Fruit fly (Drosophila melanogaster) whole organism, prepupa: ENCODE measurements around the gene UQCR-6.4L.
"Not testable (repeated sequence)": the region's sequence is repeated elsewhere in the genome, so short reads cannot be mapped to it uniquely, and the experiment has no call there.

Source experiments
- CG11762 ChIP-seq: fragments of 200-800 bp; sonication (Bioruptor generic); optimal IDR thresholded peaks from 3 replicates; lab custom pipeline; 2016; ENCODE audit warnings: missing biosample characterization, missing genetic modification characterization; ENCODE audit not compliant: insufficient read depth
- CG11902 ChIP-seq: fragments of 200-800 bp; sonication (Bioruptor generic); optimal IDR thresholded peaks from 3 replicates; lab custom pipeline; 2016; ENCODE audit warnings: missing biosample characterization, missing genetic modification characterization
- CG1621 ChIP-seq: fragments of 200-800 bp; sonication (Bioruptor generic); optimal IDR thresholded peaks from 3 replicates; lab custom pipeline; 2018; ENCODE audit warnings: missing biosample characterization, mild to moderate bottlenecking, missing genetic modification characterization
- CG3032 ChIP-seq: fragments of 200-800 bp; optimal IDR thresholded peaks from 2 replicates; lab custom pipeline; 2019; ENCODE audit warnings: missing biosample characterization, mild to moderate bottlenecking, missing genetic modification characterization, moderate library complexity
- CG32006 ChIP-seq: fragments of 200-800 bp; sonication (Bioruptor generic); optimal IDR thresholded peaks from 3 replicates; lab custom pipeline; 2017; ENCODE audit warnings: missing biosample characterization, mild to moderate bottlenecking, missing genetic modification characterization
- CG34406 ChIP-seq: fragments of 200-800 bp; sonication (Bioruptor generic); optimal IDR thresholded peaks from 3 replicates; lab custom pipeline; 2016; ENCODE audit warnings: missing biosample characterization, missing genetic modification characterization
- CG3919 ChIP-seq: fragments of 200-800 bp; sonication (Bioruptor generic); optimal IDR thresholded peaks from 3 replicates; lab custom pipeline; 2016; ENCODE audit warnings: missing biosample characterization, missing genetic modification characterization
- CG6276 ChIP-seq: fragments of 200-800 bp; sonication (Bioruptor generic); optimal IDR thresholded peaks from 2 replicates; lab custom pipeline; 2017; ENCODE audit warnings: missing biosample characterization, mild to moderate bottlenecking, missing genetic modification characterization
- CG6808 ChIP-seq: fragments of 200-800 bp; sonication (Bioruptor generic); optimal IDR thresholded peaks from 3 replicates; lab custom pipeline; 2017; ENCODE audit warnings: missing biosample characterization, missing genetic modification characterization, mild to moderate bottlenecking, moderate library complexity, missing genetic modification reagents
- CG7368 ChIP-seq: fragments of 200-800 bp; sonication (Bioruptor generic); optimal IDR thresholded peaks from 3 replicates; lab custom pipeline; 2016; ENCODE audit warnings: missing biosample characterization, missing genetic modification characterization
- CG8119 ChIP-seq: fragments of 200-800 bp; sonication (Bioruptor generic); IDR thresholded peaks from 3 replicates; pipeline ENCODE4 v1.3.6; 2022; ENCODE audit warnings: missing biosample characterization, missing genetic modification characterization
- CG8319 ChIP-seq: fragments of 200-800 bp; sonication (Bioruptor generic); optimal IDR thresholded peaks from 3 replicates; lab custom pipeline; 2016; ENCODE audit warnings: missing biosample characterization, missing genetic modification characterization
- CG9139 ChIP-seq: fragments of 200-800 bp; sonication (Bioruptor generic); optimal IDR thresholded peaks from 3 replicates; lab custom pipeline; 2017; ENCODE audit warnings: missing biosample characterization, mild to moderate bottlenecking, missing genetic modification characterization
- Eip78C ChIP-seq: fragments of 200-800 bp; sonication (Bioruptor generic); peaks from one replicate; lab custom pipeline; 2016; ENCODE audit warnings: missing biosample characterization, missing genetic modification characterization
- Ets21C ChIP-seq: fragments of 200-800 bp; sonication (Bioruptor generic); optimal IDR thresholded peaks from 3 replicates; lab custom pipeline; 2016; ENCODE audit warnings: missing biosample characterization, missing genetic modification characterization
- Hr39 ChIP-seq: fragments of 200-800 bp; sonication (Bioruptor generic); optimal IDR thresholded peaks from 2 replicates; lab custom pipeline; 2016; ENCODE audit warnings: missing biosample characterization, missing genetic modification characterization
- Lpt ChIP-seq: fragments of 200-800 bp; sonication (Bioruptor generic); optimal IDR thresholded peaks from 3 replicates; lab custom pipeline; 2016; ENCODE audit warnings: missing biosample characterization, missing genetic modification characterization
- Met ChIP-seq: fragments of 200-800 bp; sonication (Bioruptor generic); optimal IDR thresholded peaks from 3 replicates; lab custom pipeline; 2016; ENCODE audit warnings: missing biosample characterization, missing genetic modification characterization
- Smox ChIP-seq: fragments of 200-800 bp; sonication (Bioruptor generic); optimal IDR thresholded peaks from 3 replicates; lab custom pipeline; 2016; ENCODE audit warnings: missing biosample characterization, missing genetic modification characterization
- Sox14 ChIP-seq: fragments of 200-800 bp; sonication (Bioruptor generic); optimal IDR thresholded peaks from 3 replicates; lab custom pipeline; 2016; ENCODE audit warnings: missing biosample characterization, missing genetic modification characterization
- Sox15 ChIP-seq: fragments of 200-800 bp; sonication (Bioruptor generic); optimal IDR thresholded peaks from 3 replicates; lab custom pipeline; 2016; ENCODE audit warnings: missing biosample characterization, missing genetic modification characterization
- acj6 ChIP-seq: fragments of 200-800 bp; sonication (Bioruptor generic); optimal IDR thresholded peaks from 3 replicates; lab custom pipeline; 2016; ENCODE audit warnings: missing biosample characterization, missing genetic modification characterization
- cyc ChIP-seq: fragments of 200-800 bp; sonication (Bioruptor generic); optimal IDR thresholded peaks from 3 replicates; lab custom pipeline; 2016; ENCODE audit warnings: missing biosample characterization, missing genetic modification characterization
- dsx ChIP-seq: fragments of 200-800 bp; optimal IDR thresholded peaks from 3 replicates; lab custom pipeline; 2019; ENCODE audit warnings: missing biosample characterization, mild to moderate bottlenecking, missing genetic modification characterization, moderate library complexity; ENCODE audit not compliant: poor library complexity, severe bottlenecking
- esn ChIP-seq: fragments of 200-800 bp; sonication (Bioruptor generic); optimal IDR thresholded peaks from 2 replicates; lab custom pipeline; 2016; ENCODE audit warnings: missing biosample characterization, mild to moderate bottlenecking, missing genetic modification characterization, moderate library complexity
- fd85E ChIP-seq: fragments of 200-800 bp; sonication (Bioruptor generic); optimal IDR thresholded peaks from 3 replicates; lab custom pipeline; 2016; ENCODE audit warnings: missing biosample characterization, missing genetic modification characterization
- fkh ChIP-seq: fragments of 200-800 bp; sonication (Bioruptor generic); optimal IDR thresholded peaks from 3 replicates; lab custom pipeline; 2017; ENCODE audit warnings: missing biosample characterization, mild to moderate bottlenecking, missing genetic modification characterization, moderate library complexity
- lz ChIP-seq: fragments of 200-800 bp; sonication (Bioruptor generic); optimal IDR thresholded peaks from 3 replicates; lab custom pipeline; 2016; ENCODE audit warnings: missing biosample characterization, missing genetic modification characterization
- net ChIP-seq: fragments of 200-800 bp; sonication (Bioruptor generic); optimal IDR thresholded peaks from 3 replicates; lab custom pipeline; 2016; ENCODE audit warnings: missing biosample characterization, missing genetic modification characterization
- pdm3 ChIP-seq: fragments of 200-800 bp; sonication (Bioruptor generic); optimal IDR thresholded peaks from 3 replicates; lab custom pipeline; 2016; ENCODE audit warnings: missing biosample characterization, missing genetic modification characterization
- salr ChIP-seq, 2 experiments: fragments of 200-800 bp; sonication (Bioruptor generic); optimal IDR thresholded peaks; 3 replicates each; lab custom pipeline; 2016 to 2018; ENCODE audit warnings: missing biosample characterization in 2 of 2, missing genetic modification characterization in 2 of 2, mild to moderate bottlenecking in 1 of 2
- ss ChIP-seq, 2 experiments: fragments of 200-800 bp; sonication (Bioruptor generic); optimal IDR thresholded peaks; 2 replicates in 1 of 2; 3 replicates in 1 of 2; lab custom pipeline; 2017 to 2018; ENCODE audit warnings: mild to moderate bottlenecking in 2 of 2, missing biosample characterization in 2 of 2, missing genetic modification characterization in 2 of 2, moderate library complexity in 1 of 2
- svp ChIP-seq: fragments of 200-800 bp; sonication (Bioruptor generic); peaks from one replicate; lab custom pipeline; 2016; ENCODE audit warnings: missing biosample characterization, missing genetic modification characterization
- vri ChIP-seq: fragments of 200-800 bp; sonication (Bioruptor generic); optimal IDR thresholded peaks from 3 replicates; lab custom pipeline; 2016; ENCODE audit warnings: missing biosample characterization, mild to moderate bottlenecking, missing genetic modification characterization

The UQCR-6.4L gene

dm6 chr3L:16571739-16572063 is 5.2 kb downstream of the UQCR-6.4L start:
- no peak for TF ChIP-seq ss (GFP tag; optimal IDR thresholded peaks at IDR 0.05; lab: Kevin White, UChicago)
- TF ChIP-seq esn, result no peak

dm6 chr3L:16572208-16572607 is 5.7 kb downstream of the UQCR-6.4L start:
- TF ChIP-seq vri (GFP tag; lab: Kevin White, UChicago), result peak; percentile 37
- peak; percentile 54 for TF ChIP-seq fkh
- TF ChIP-seq CG8119 (GFP tag; lab: Robert Waterston, UW), result no peak

- not testable (repeated sequence) for TF ChIP-seq CG1621 (tag; lab: Kevin White, UChicago); Hr39 (GFP tag; lab: Kevin White, UChicago); cyc (GFP tag; lab: Kevin White, UChicago)
Observed at dm6 chr3L:16573234-16573633, 6.7 kb downstream of the UQCR-6.4L start, which contains the start of gene Mipp1. Mipp1 (minus strand) TSS chr3L:16573334.

dm6 chr3L:16574307-16574946 is 7.9 kb downstream of the UQCR-6.4L start, which contains the start of gene mbf1:
mbf1 (plus strand) TSS chr3L:16574436.
- no peak for TF ChIP-seq svp (GFP tag; lab: Kevin White, UChicago)
- no peak for TF ChIP-seq fd85E (GFP tag; lab: Kevin White, UChicago)
- TF ChIP-seq Lpt (GFP tag; lab: Kevin White, UChicago), result no peak
- no peak for TF ChIP-seq CG11902 (GFP tag; lab: Kevin White, UChicago)
- TF ChIP-seq CG7368 (GFP tag; lab: Kevin White, UChicago), result no peak
- TF ChIP-seq CG3032 (tag; lab: Kevin White, UChicago), result peak; percentile 29
- no peak for TF ChIP-seq pdm3 (GFP tag; lab: Kevin White, UChicago)
- no peak for TF ChIP-seq vri (GFP tag; lab: Kevin White, UChicago)
- no peak for TF ChIP-seq Smox (GFP tag; lab: Kevin White, UChicago)
- peak in 1 of 2 experiments; percentile 0 for TF ChIP-seq ss (GFP tag; optimal IDR thresholded peaks at IDR 0.05; lab: Kevin White, UChicago)
- no peak for TF ChIP-seq CG8319 (GFP tag; lab: Kevin White, UChicago)
- TF ChIP-seq esn, result peak; percentile 20
- TF ChIP-seq CG6808 (GFP tag; lab: Kevin White, UChicago), result no peak
- no peak for TF ChIP-seq Sox15 (GFP tag; lab: Kevin White, UChicago)
- peak; percentile 22 for TF ChIP-seq Sox14 (GFP tag; lab: Kevin White, UChicago)
- no peak for TF ChIP-seq salr (GFP tag; optimal IDR thresholded peaks at IDR 0.05; lab: Kevin White, UChicago)
- no peak for TF ChIP-seq Met (GFP tag; lab: Kevin White, UChicago)
- peak; percentile 7 for TF ChIP-seq dsx (GFP tag; lab: Kevin White, UChicago)
- no peak for TF ChIP-seq CG11762 (GFP tag; lab: Kevin White, UChicago)
- TF ChIP-seq CG3919, result no peak
- TF ChIP-seq net, result no peak
- peak; percentile 16 for TF ChIP-seq lz (GFP tag; lab: Kevin White, UChicago)
- no peak for TF ChIP-seq fkh
- TF ChIP-seq CG32006 (GFP tag; lab: Kevin White, UChicago), result no peak
- TF ChIP-seq CG9139 (GFP tag; lab: Kevin White, UChicago), result no peak
- TF ChIP-seq CG6276 (GFP tag; lab: Kevin White, UChicago), result no peak
- TF ChIP-seq acj6, result no peak
- TF ChIP-seq Ets21C (GFP tag; lab: Kevin White, UChicago), result no peak
- TF ChIP-seq Eip78C (GFP tag; lab: Kevin White, UChicago), result peak; percentile 76
- no peak for TF ChIP-seq CG34406
